Worm (Caenorhabditis elegans) whole organism, young adult: ENCODE results near the gene gldi-7.

ENCODE experiments used
- F57C9.4 ChIP-seq: sonication (generic microtip); optimal IDR thresholded peaks from 2 replicates; lab custom pipeline; 2017; ENCODE audit warnings: mild to moderate bottlenecking, missing genetic modification characterization, missing compliant biosample characterization
- Y79H2A.3 ChIP-seq: fragments of 200-800 bp; sonication (Bioruptor generic); conservative IDR thresholded peaks from 2 replicates; pipeline ENCODE4 v1.3.6; 2022; ENCODE audit warnings: missing genetic modification reagents, missing genetic modification characterization, missing compliant biosample characterization
- aptf-3 ChIP-seq: fragments of 200-800 bp; sonication (Bioruptor generic); IDR thresholded peaks from 2 replicates; pipeline ENCODE4 v1.3.6; 2022; ENCODE audit warnings: missing genetic modification characterization, missing compliant biosample characterization
- ceh-27 ChIP-seq: fragments of 200-800 bp; sonication (Bioruptor generic); optimal IDR thresholded peaks from 2 replicates; lab custom pipeline; 2018; ENCODE audit warnings: mild to moderate bottlenecking, missing genetic modification characterization, moderate library complexity, missing compliant biosample characterization
- hsf-1 ChIP-seq: fragments of 200-800 bp; sonication (Bioruptor generic); IDR thresholded peaks from 2 replicates; pipeline ENCODE4 v1.3.6; 2022; ENCODE audit warnings: missing genetic modification reagents, missing genetic modification characterization, missing compliant biosample characterization
- lin-35 ChIP-seq, 3 experiments: fragments of 150-350 bp in 2 of 3; sonication (generic microtip) in 1 of 3; optimal IDR thresholded peaks; 2 replicates each; lab custom pipeline; 2014 to 2018; ENCODE audit warnings: missing biosample characterization in 3 of 3, missing genetic modification characterization in 3 of 3, missing genetic modification reagents in 3 of 3
- nfya-1 ChIP-seq: sonication (generic microtip); optimal IDR thresholded peaks from 2 replicates; lab custom pipeline; 2017; ENCODE audit warnings: antibody characterized with exemption, missing compliant biosample characterization, missing genetic modification characterization, borderline replicate concordance; ENCODE audit not compliant: insufficient read depth
- nhr-120 ChIP-seq: fragments of 200-800 bp; sonication (Bioruptor generic); IDR thresholded peaks from 2 replicates; pipeline ENCODE4 v1.3.6; 2022; ENCODE audit warnings: missing genetic modification characterization, missing compliant biosample characterization
- tlf-1 ChIP-seq: fragments of 200-800 bp; sonication (Bioruptor generic); optimal IDR thresholded peaks from 2 replicates; lab custom pipeline; 2018; ENCODE audit warnings: mild to moderate bottlenecking, missing genetic modification characterization, missing compliant biosample characterization
- unc-130 ChIP-seq: sonication (generic microtip); optimal IDR thresholded peaks from 2 replicates; lab custom pipeline; 2016; ENCODE audit warnings: missing genetic modification reagents, missing genetic modification characterization, missing compliant biosample characterization
- ztf-28 ChIP-seq: fragments of 200-800 bp; sonication (Bioruptor generic); IDR thresholded peaks from 2 replicates; pipeline ENCODE4 v1.3.6; 2022; ENCODE audit warnings: missing genetic modification reagents, missing genetic modification characterization, missing compliant biosample characterization

- no peak for TF ChIP-seq ceh-27 (GFP tag; lab: Kevin White, UChicago)
- no peak for TF ChIP-seq aptf-3 (GFP tag; lab: Robert Waterston, UW)
- no peak for TF ChIP-seq F57C9.4 (tag; lab: Kevin White, UChicago)
- no peak for TF ChIP-seq lin-35 (GFP tag; optimal IDR thresholded peaks at IDR 0.05; lab: Kevin White, UChicago)
- no peak for TF ChIP-seq tlf-1 (GFP tag; lab: Kevin White, UChicago)
- no peak for TF ChIP-seq nhr-120 (GFP tag; lab: Robert Waterston, UW)
- no peak for TF ChIP-seq ztf-28
- no peak for TF ChIP-seq nfya-1
- no peak for TF ChIP-seq hsf-1 (GFP tag; lab: Robert Waterston, UW)
- no peak for TF ChIP-seq unc-130 (GFP tag; lab: Kevin White, UChicago)
- TF ChIP-seq Y79H2A.3 (GFP tag; lab: Robert Waterston, UW), result no peak
These were observed 22.1 kb downstream of the gldi-7 start, which contains the start of gene T13H5.1 for ce11 chrII:8508956-8509355.
